Worm (Caenorhabditis elegans) whole organism, L4 larva: Measurements from ENCODE around the gene srj-15.

Experiments
- Y5F2A.4 ChIP-seq: fragments of 200-800 bp; sonication (Bioruptor generic); optimal IDR thresholded peaks from 2 replicates; lab custom pipeline; 2018; ENCODE audit warnings: mild to moderate bottlenecking, missing genetic modification characterization, missing compliant biosample characterization
- Y75B8A.6 ChIP-seq: fragments of 200-800 bp; sonication (Bioruptor generic); IDR thresholded peaks from 2 replicates; pipeline ENCODE4 v1.3.6; 2022; ENCODE audit warnings: missing genetic modification reagents, missing genetic modification characterization, missing compliant biosample characterization
- hif-1 ChIP-seq, 2 experiments: sonication (generic microtip); optimal IDR thresholded peaks; 2 replicates each; lab custom pipeline; 2016 to 2017; ENCODE audit warnings: missing compliant biosample characterization in 2 of 2, missing genetic modification characterization in 2 of 2, missing genetic modification reagents in 2 of 2, missing genotype in 2 of 2, mild to moderate bottlenecking in 1 of 2
- lsy-2 ChIP-seq, 2 experiments: fragments of 150-350 bp in 1 of 2; sonication (generic microtip) in 1 of 2; optimal IDR thresholded peaks; 2 replicates each; lab custom pipeline; 2014 to 2017; ENCODE audit warnings: missing biosample characterization in 2 of 2, missing genetic modification characterization in 2 of 2
- nhr-10 ChIP-seq: fragments of 150-350 bp; optimal IDR thresholded peaks from 2 replicates; lab custom pipeline; 2014; ENCODE audit warnings: missing biosample characterization, missing genetic modification characterization
- nhr-25 ChIP-seq: sonication (generic microtip); optimal IDR thresholded peaks from 2 replicates; lab custom pipeline; 2017; ENCODE audit warnings: missing genetic modification characterization, mild to moderate bottlenecking, missing compliant biosample characterization, antibody characterized with exemption, moderate library complexity, borderline replicate concordance; ENCODE audit not compliant: insufficient read depth
- nhr-6 ChIP-seq: fragments of 150-350 bp; optimal IDR thresholded peaks from 2 replicates; lab custom pipeline; 2014; ENCODE audit warnings: missing biosample characterization, missing genetic modification characterization
- nhr-77 ChIP-seq: fragments of 150-350 bp; optimal IDR thresholded peaks from 2 replicates; lab custom pipeline; 2014; ENCODE audit warnings: missing biosample characterization, missing genetic modification characterization
- snpc-4 ChIP-seq: fragments of 150-350 bp; optimal IDR thresholded peaks from 2 replicates; lab custom pipeline; 2014; ENCODE audit warnings: missing biosample characterization, missing genetic modification characterization
- spr-3 ChIP-seq: fragments of 200-800 bp; sonication (Bioruptor generic); optimal IDR thresholded peaks from 2 replicates; lab custom pipeline; 2018; ENCODE audit warnings: mild to moderate bottlenecking, missing genetic modification characterization, missing compliant biosample characterization
- unc-130 ChIP-seq: sonication (generic microtip); optimal IDR thresholded peaks from 2 replicates; lab custom pipeline; 2016; ENCODE audit warnings: missing genetic modification reagents, missing genetic modification characterization, missing compliant biosample characterization
- unc-62 ChIP-seq, 3 experiments: fragments of 150-350 bp in 1 of 3; sonication (generic microtip); optimal IDR thresholded peaks in 2 of 3; peaks in 1 of 3; 1 replicate in 1 of 3; 2 replicates in 2 of 3; lab custom pipeline; 2014 to 2017; ENCODE audit warnings: missing biosample characterization in 3 of 3, missing genetic modification characterization in 3 of 3, missing genetic modification reagents in 3 of 3, missing genotype in 1 of 3
- ztf-11 ChIP-seq: fragments of 150-350 bp; optimal IDR thresholded peaks from 2 replicates; lab custom pipeline; 2014; ENCODE audit warnings: missing biosample characterization, missing genetic modification characterization

- TF ChIP-seq nhr-25 (tag; lab: Kevin White, UChicago) (no peak), Y75B8A.6 (GFP tag; lab: Robert Waterston, UW) (no peak), lsy-2 (tag; optimal IDR thresholded peaks at IDR 0.05; lab: Kevin White, UChicago) (no peak), unc-62 (GFP tag; optimal IDR thresholded peaks at IDR 0.05 in 1 of 2; lab: Kevin White, UChicago) (no peak), unc-62 (tag; optimal IDR thresholded peaks at IDR 0.05; lab: Kevin White, UChicago) (no peak), hif-1 (tag; optimal IDR thresholded peaks at IDR 0.05; lab: Kevin White, UChicago) (no peak), Y5F2A.4 (GFP tag; lab: Kevin White, UChicago) (no peak), nhr-6 (no peak), unc-130 (GFP tag; lab: Kevin White, UChicago) (no peak), ztf-11 (tag; lab: Kevin White, UChicago) (no peak), snpc-4 (tag; lab: Kevin White, UChicago) (no peak), nhr-10 (no peak), spr-3 (no peak), nhr-77 (tag; lab: Kevin White, UChicago) (no peak)
Measured at ce11 chrV:1920105-1920504, 44.6 kb downstream of the srj-15 start, which contains the start of gene Y32G9A.12.
